Fruit fly (Drosophila melanogaster) whole organism, embryonic: ENCODE measurements around the gene Cdc14.
A peak's percentile ranks its signal among the peaks of the same experiment; 100 is the strongest.

Source experiments
- Atf-2 ChIP-seq: fragments of 200-800 bp; sonication (Bioruptor generic); optimal IDR thresholded peaks from 2 replicates; lab custom pipeline; 2016; ENCODE audit warnings: missing biosample characterization, missing genetic modification characterization
- Atf3 ChIP-seq: fragments of 200-800 bp; sonication (Bioruptor generic); optimal IDR thresholded peaks from 3 replicates; lab custom pipeline; 2016; ENCODE audit warnings: missing biosample characterization, missing genetic modification characterization
- Atf6 ChIP-seq: fragments of 200-800 bp; sonication (Bioruptor generic); IDR thresholded peaks from 2 replicates; pipeline ENCODE4 v1.3.6; 2022; ENCODE audit warnings: missing biosample characterization, missing genetic modification characterization
- CG10431 ChIP-seq: fragments of 200-800 bp; sonication (Bioruptor generic); optimal IDR thresholded peaks from 3 replicates; lab custom pipeline; 2018; ENCODE audit warnings: missing biosample characterization, mild to moderate bottlenecking, missing genetic modification characterization
- CG14441 ChIP-seq: fragments of 200-800 bp; sonication (Bioruptor generic); IDR thresholded peaks from 2 replicates; pipeline ENCODE4 v1.3.6; 2022; ENCODE audit warnings: missing biosample characterization, missing genetic modification characterization
- CG15011 ChIP-seq: fragments of 200-800 bp; sonication (Bioruptor generic); optimal IDR thresholded peaks from 3 replicates; lab custom pipeline; 2018; ENCODE audit warnings: missing biosample characterization, mild to moderate bottlenecking, missing genetic modification characterization
- CG15601 ChIP-seq: fragments of 200-800 bp; sonication (Bioruptor generic); optimal IDR thresholded peaks from 3 replicates; lab custom pipeline; 2019; ENCODE audit warnings: missing biosample characterization, mild to moderate bottlenecking, missing genetic modification characterization, moderate library complexity
- CG17568 ChIP-seq: fragments of 200-800 bp; sonication (Bioruptor generic); optimal IDR thresholded peaks from 2 replicates; lab custom pipeline; 2018; ENCODE audit warnings: missing biosample characterization, mild to moderate bottlenecking, missing genetic modification characterization, moderate library complexity
- CG1832 ChIP-seq: fragments of 200-800 bp; sonication (Bioruptor generic); optimal IDR thresholded peaks from 2 replicates; lab custom pipeline; 2017; ENCODE audit warnings: missing biosample characterization, mild to moderate bottlenecking, missing genetic modification characterization, inconsistent platforms
- CG2199 ChIP-seq: fragments of 200-800 bp; sonication (Bioruptor generic); IDR thresholded peaks from 3 replicates; pipeline ENCODE4 v1.3.6; 2022; ENCODE audit warnings: missing biosample characterization, missing genetic modification characterization
- CG2889 ChIP-seq: fragments of 200-800 bp; sonication (Bioruptor generic); IDR thresholded peaks from 3 replicates; pipeline ENCODE4 v1.3.6; 2022; ENCODE audit warnings: missing biosample characterization, missing genetic modification characterization
- CG32772 ChIP-seq: fragments of 200-800 bp; sonication (Bioruptor generic); IDR thresholded peaks from 2 replicates; pipeline ENCODE4 v1.3.6; 2022; ENCODE audit warnings: missing biosample characterization, missing genetic modification characterization
- CG34422 ChIP-seq: fragments of 200-800 bp; sonication (Bioruptor generic); IDR thresholded peaks from 3 replicates; pipeline ENCODE4 v1.3.6; 2022; ENCODE audit warnings: missing biosample characterization, missing genetic modification characterization
- CG3726 ChIP-seq: fragments of 200-800 bp; sonication (Bioruptor generic); IDR thresholded peaks from 3 replicates; pipeline ENCODE4, ENCODE4 v1.3.6; 2022; ENCODE audit warnings: missing biosample characterization, missing genetic modification characterization
- CG3995 ChIP-seq: fragments of 200-800 bp; sonication (Bioruptor generic); optimal IDR thresholded peaks from 3 replicates; lab custom pipeline; 2016; ENCODE audit warnings: missing biosample characterization, missing genetic modification characterization
- CG6175 ChIP-seq: fragments of 200-800 bp; sonication (Bioruptor generic); IDR thresholded peaks from 3 replicates; pipeline ENCODE4 v1.3.6; 2022; ENCODE audit warnings: missing biosample characterization, missing genetic modification characterization
- CG7271 ChIP-seq: fragments of 200-800 bp; sonication (Bioruptor generic); optimal IDR thresholded peaks from 2 replicates; lab custom pipeline; 2018; ENCODE audit warnings: missing biosample characterization, mild to moderate bottlenecking, missing genetic modification characterization, moderate library complexity
- CG7928 ChIP-seq: fragments of 200-800 bp; sonication (Bioruptor generic); optimal IDR thresholded peaks from 2 replicates; lab custom pipeline; 2017; ENCODE audit warnings: missing biosample characterization, mild to moderate bottlenecking, missing genetic modification characterization
- CG9609 ChIP-seq: fragments of 200-800 bp; sonication (Bioruptor generic); optimal IDR thresholded peaks from 3 replicates; lab custom pipeline; 2016; ENCODE audit warnings: missing biosample characterization, missing genetic modification characterization
- CTCF ChIP-seq: fragments of 200-800 bp; sonication (Bioruptor generic); optimal IDR thresholded peaks from 2 replicates; lab custom pipeline; 2017; ENCODE audit warnings: missing biosample characterization, mild to moderate bottlenecking, missing genetic modification characterization, moderate library complexity
- CoRest ChIP-seq: fragments of 200-800 bp; sonication (Bioruptor generic); optimal IDR thresholded peaks from 3 replicates; lab custom pipeline; 2018; ENCODE audit warnings: missing biosample characterization, mild to moderate bottlenecking, missing genetic modification characterization, moderate library complexity
- Deaf1 ChIP-seq: fragments of 200-800 bp; optimal IDR thresholded peaks from 3 replicates; lab custom pipeline; 2019; ENCODE audit warnings: missing biosample characterization, mild to moderate bottlenecking, missing genetic modification characterization, moderate library complexity
- Dip2 ChIP-seq: fragments of 200-800 bp; sonication (Bioruptor generic); IDR thresholded peaks from 2 replicates; pipeline ENCODE4 v1.3.6; 2022; ENCODE audit warnings: missing biosample characterization, missing genetic modification characterization
- Dll ChIP-seq: fragments of 200-800 bp; sonication (Bioruptor generic); IDR thresholded peaks from 4 replicates; pipeline ENCODE4 v1.3.6; 2022; ENCODE audit warnings: missing biosample characterization, missing genetic modification characterization; ENCODE audit not compliant: partially characterized antibody
- Drgx ChIP-seq: fragments of 200-800 bp; sonication (Bioruptor generic); IDR thresholded peaks from 2 replicates; pipeline ENCODE4 v1.3.6; 2022; ENCODE audit warnings: missing biosample characterization, missing genetic modification characterization
- Hmr ChIP-seq: fragments of 200-800 bp; sonication (Bioruptor generic); optimal IDR thresholded peaks from 3 replicates; lab custom pipeline; 2017; ENCODE audit warnings: mild to moderate bottlenecking, missing biosample characterization, missing genetic modification reagents, missing genetic modification characterization
- Lhr ChIP-seq: fragments of 200-800 bp; sonication (Bioruptor generic); optimal IDR thresholded peaks from 3 replicates; lab custom pipeline; 2017; ENCODE audit warnings: mild to moderate bottlenecking, missing biosample characterization, missing genetic modification reagents, missing genetic modification characterization
- Med ChIP-seq: fragments of 200-800 bp; sonication (Bioruptor generic); peaks from one replicate; lab custom pipeline; 2016; ENCODE audit warnings: missing biosample characterization, missing genetic modification characterization, mild to moderate bottlenecking, inconsistent platforms, moderate library complexity
- Meics ChIP-seq: fragments of 200-800 bp; sonication (Bioruptor generic); optimal IDR thresholded peaks from 2 replicates; lab custom pipeline; 2017; ENCODE audit warnings: missing biosample characterization, mild to moderate bottlenecking, missing genetic modification characterization
- Nf-YA ChIP-seq: fragments of 200-800 bp; sonication (Bioruptor generic); IDR thresholded peaks from 2 replicates; pipeline ENCODE4 v1.3.6; 2022; ENCODE audit warnings: missing biosample characterization, missing genetic modification characterization
- TFAM ChIP-seq: fragments of 200-800 bp; sonication (Bioruptor generic); optimal IDR thresholded peaks from 2 replicates; lab custom pipeline; 2017; ENCODE audit warnings: missing biosample characterization, missing genetic modification characterization, inconsistent platforms
- Taf1 ChIP-seq: fragments of 200-800 bp; sonication (Bioruptor generic); IDR thresholded peaks from 2 replicates; pipeline ENCODE4 v1.3.6; 2022; ENCODE audit warnings: missing biosample characterization, missing genetic modification characterization
- ara ChIP-seq: fragments of 200-800 bp; sonication (Bioruptor generic); IDR thresholded peaks from 2 replicates; pipeline ENCODE4 v1.3.6; 2022; ENCODE audit warnings: missing biosample characterization, missing genetic modification characterization
- br ChIP-seq: fragments of >200 bp; optimal IDR thresholded peaks from 2 replicates; lab custom pipeline; 2017
- cwo ChIP-seq: fragments of 200-800 bp; sonication (Bioruptor generic); optimal IDR thresholded peaks from 3 replicates; lab custom pipeline; 2017; ENCODE audit warnings: missing biosample characterization, missing genetic modification characterization, mild to moderate bottlenecking, moderate library complexity, missing genetic modification reagents
- dysf ChIP-seq: fragments of 200-800 bp; sonication (Bioruptor generic); IDR thresholded peaks from 3 replicates; pipeline ENCODE4 v1.3.6; 2022; ENCODE audit warnings: missing biosample characterization, missing genetic modification characterization
- ewg ChIP-seq: fragments of 200-800 bp; sonication (Bioruptor generic); optimal IDR thresholded peaks from 3 replicates; lab custom pipeline; 2017; ENCODE audit warnings: mild to moderate bottlenecking, missing biosample characterization, missing genetic modification reagents, missing genetic modification characterization
- exex ChIP-seq: fragments of 200-800 bp; sonication (Bioruptor generic); optimal IDR thresholded peaks from 4 replicates; lab custom pipeline; 2018; ENCODE audit warnings: missing biosample characterization, mild to moderate bottlenecking, missing genetic modification characterization, moderate library complexity
- fru ChIP-seq: fragments of >200 bp; optimal IDR thresholded peaks from 2 replicates; lab custom pipeline; 2017
- hb ChIP-seq: fragments of 200-800 bp; sonication (Bioruptor generic); IDR thresholded peaks from 3 replicates; pipeline ENCODE4 v1.3.6; 2022; ENCODE audit warnings: missing biosample characterization, missing genetic modification characterization; ENCODE audit not compliant: partially characterized antibody
- hkb ChIP-seq, 2 experiments: fragments of 200-800 bp in 1 of 2; fragments of >200 bp in 1 of 2; sonication (Bioruptor generic) in 1 of 2; IDR thresholded peaks in 1 of 2; optimal IDR thresholded peaks in 1 of 2; 2 replicates each; pipeline versions ENCODE4 v1.3.6 to Lab custom; 2017 to 2022; ENCODE audit warnings: missing biosample characterization in 1 of 2, missing genetic modification characterization in 1 of 2
- kay ChIP-seq: fragments of 200-800 bp; sonication (Bioruptor generic); optimal IDR thresholded peaks from 2 replicates; lab custom pipeline; 2016; ENCODE audit warnings: missing biosample characterization, missing genetic modification characterization
- lilli ChIP-seq: fragments of 200-800 bp; sonication (Bioruptor generic); optimal IDR thresholded peaks from 3 replicates; lab custom pipeline; 2016; ENCODE audit warnings: missing biosample characterization, missing genetic modification characterization
- p53 ChIP-seq: fragments of 200-800 bp; sonication (Bioruptor generic); optimal IDR thresholded peaks from 2 replicates; lab custom pipeline; 2016; ENCODE audit warnings: missing biosample characterization, missing genetic modification characterization
- prd ChIP-seq, 3 experiments: fragments of >200 bp in 2 of 3; fragments of 200-800 bp in 1 of 3; sonication (Bioruptor generic) in 1 of 3; optimal IDR thresholded peaks in 2 of 3; IDR thresholded peaks in 1 of 3; 2 replicates in 2 of 3; 3 replicates in 1 of 3; pipeline versions ENCODE4 v1.3.6 to Lab custom; 2017 to 2022; ENCODE audit warnings: missing biosample characterization in 1 of 3, missing genetic modification characterization in 1 of 3
- slbo ChIP-seq: fragments of 200-800 bp; sonication (Bioruptor generic); IDR thresholded peaks from 2 replicates; pipeline ENCODE4 v1.3.6; 2022; ENCODE audit warnings: missing biosample characterization, missing genetic modification characterization
- slou ChIP-seq: fragments of 200-800 bp; sonication (Bioruptor generic); optimal IDR thresholded peaks from 3 replicates; lab custom pipeline; 2016; ENCODE audit warnings: missing biosample characterization, missing genetic modification characterization
- sob ChIP-seq: fragments of 200-800 bp; sonication (Bioruptor generic); IDR thresholded peaks from 2 replicates; pipeline ENCODE4 v1.3.6; 2022; ENCODE audit warnings: missing biosample characterization, missing genetic modification characterization
- ssp ChIP-seq: fragments of 200-800 bp; sonication (Bioruptor generic); IDR thresholded peaks from 2 replicates; pipeline ENCODE4 v1.3.6; 2022; ENCODE audit warnings: missing biosample characterization, missing genetic modification characterization
- stwl ChIP-seq: fragments of 200-800 bp; sonication (Bioruptor generic); optimal IDR thresholded peaks from 3 replicates; lab custom pipeline; 2018; ENCODE audit warnings: missing biosample characterization, mild to moderate bottlenecking, missing genetic modification characterization, moderate library complexity
- twi ChIP-seq: fragments of 200-800 bp; optimal IDR thresholded peaks from 2 replicates; lab custom pipeline; 2019; ENCODE audit warnings: missing biosample characterization, mild to moderate bottlenecking, missing genetic modification characterization, moderate library complexity
- vfl ChIP-seq: fragments of 200-800 bp; sonication (Bioruptor generic); optimal IDR thresholded peaks from 2 replicates; lab custom pipeline; 2016; ENCODE audit warnings: missing biosample characterization, missing genetic modification characterization

Gene Cdc14

DNA sequence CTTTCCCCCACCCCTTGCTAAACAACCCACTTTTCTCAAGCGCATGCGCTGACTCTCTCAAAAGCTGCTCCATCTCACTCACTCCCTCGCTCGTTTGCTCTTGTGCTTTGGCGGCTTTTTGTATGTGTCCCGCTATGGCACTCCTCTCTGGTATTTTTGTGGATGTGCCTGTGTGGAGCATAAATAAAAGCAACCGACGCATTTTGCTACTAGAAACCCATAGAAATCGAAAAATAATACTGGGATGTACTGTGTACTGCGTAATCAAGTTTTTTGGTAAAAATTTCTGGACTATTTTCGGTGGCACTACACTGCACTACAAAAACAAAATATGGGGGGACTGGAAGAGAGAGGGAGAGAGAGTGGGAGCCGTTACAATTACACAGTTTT is 809 bp downstream of the Cdc14 start (continued):
- no peak for TF ChIP-seq Taf1 (GFP tag; lab: Robert Waterston, UW)
- TF ChIP-seq CG17568 (GFP tag; lab: Kevin White, UChicago), result peak; percentile 17
- TF ChIP-seq CG9609 (GFP tag; lab: Kevin White, UChicago), result no peak
- TF ChIP-seq CG15011 (GFP tag; lab: Kevin White, UChicago), result no peak
- no peak for TF ChIP-seq CG14441 (GFP tag; lab: Robert Waterston, UW)
- no peak for TF ChIP-seq fru
- no peak for TF ChIP-seq CG3995
- TF ChIP-seq prd (optimal IDR thresholded peaks at IDR 0.05; lab: Kevin White, UChicago), result no peak
- no peak for TF ChIP-seq prd (GFP tag; IDR thresholded peaks at IDR 0.05; lab: Robert Waterston, UW)
- no peak for TF ChIP-seq cwo (GFP tag; lab: Kevin White, UChicago)
- no peak for TF ChIP-seq CG32772 (GFP tag; lab: Robert Waterston, UW)
- TF ChIP-seq CG1832 (GFP tag; lab: Kevin White, UChicago), result peak; percentile 74
- no peak for TF ChIP-seq Lhr (GFP tag; lab: Kevin White, UChicago)
- TF ChIP-seq hb, result no peak
- no peak for TF ChIP-seq CG3726
- TF ChIP-seq p53 (GFP tag; lab: Kevin White, UChicago), result no peak
- peak; percentile 91 for TF ChIP-seq Med
- TF ChIP-seq Nf-YA (GFP tag; lab: Robert Waterston, UW), result no peak
- TF ChIP-seq CG34422 (GFP tag; lab: Robert Waterston, UW), result peak; percentile 77; the same call in 1 of the 3 replicates
- TF ChIP-seq Hmr, result peak; percentile 57
- peak; percentile 29; the same call in 1 of the 3 replicates for TF ChIP-seq CG2889
- no peak for TF ChIP-seq CG10431 (GFP tag; lab: Kevin White, UChicago)
- no peak; the same call in 1 of the 2 replicates for TF ChIP-seq Drgx (GFP tag; lab: Robert Waterston, UW)
- no peak for TF ChIP-seq Dip2 (GFP tag; lab: Robert Waterston, UW)
- no peak for TF ChIP-seq hkb (optimal IDR thresholded peaks at IDR 0.05; lab: Kevin White, UChicago)
- no peak for TF ChIP-seq hkb (GFP tag; IDR thresholded peaks at IDR 0.05; lab: Robert Waterston, UW)
- no peak for TF ChIP-seq CG15601
- TF ChIP-seq slou, result no peak
- TF ChIP-seq CG6175 (GFP tag; lab: Robert Waterston, UW), result no peak
- peak; percentile 2 for TF ChIP-seq CoRest (tag; lab: Kevin White, UChicago)
- TF ChIP-seq CG7928, result no peak
- peak; percentile 88; the same call in 2 of the 3 replicates for TF ChIP-seq CG2199 (GFP tag; lab: Robert Waterston, UW)
- no peak for TF ChIP-seq ara (GFP tag; lab: Robert Waterston, UW)
- 0 out of 2 replicates have a peak, but pooled peaks have one; percentile 25 for TF ChIP-seq sob (GFP tag; lab: Robert Waterston, UW)
- TF ChIP-seq Atf-2, result no peak
- no peak for TF ChIP-seq CG7271 (tag; lab: Kevin White, UChicago)
- TF ChIP-seq Dll (GFP tag; lab: Robert Waterston, UW), result peak; percentile 34; the same call in 1 of the 4 replicates
- TF ChIP-seq slbo (GFP tag; lab: Robert Waterston, UW), result 0 out of 2 replicates have a peak, but pooled peaks have one; percentile 10
- no peak; the same call in 2 of the 3 replicates for TF ChIP-seq dysf
- TF ChIP-seq stwl, result no peak
- TF ChIP-seq exex (tag; lab: Kevin White, UChicago), result no peak
- TF ChIP-seq br (lab: Kevin White, UChicago), result no peak
- TF ChIP-seq Atf3 (GFP tag; lab: Kevin White, UChicago), result no peak
- TF ChIP-seq kay (GFP tag; lab: Kevin White, UChicago), result peak; percentile 14
- TF ChIP-seq CTCF, result no peak
- no peak for TF ChIP-seq TFAM
- peak; percentile 25 for TF ChIP-seq Meics (GFP tag; lab: Kevin White, UChicago)
- peak; percentile 58; the same call in 1 of the 2 replicates for TF ChIP-seq Atf6 (GFP tag; lab: Robert Waterston, UW)
- TF ChIP-seq ewg (GFP tag; lab: Kevin White, UChicago), result peak; percentile 97
- no peak for TF ChIP-seq vfl (GFP tag; lab: Kevin White, UChicago)
- no peak for TF ChIP-seq twi
- TF ChIP-seq lilli (GFP tag; lab: Kevin White, UChicago), result no peak
- TF ChIP-seq Deaf1 (tag; lab: Kevin White, UChicago), result peak; percentile 18
- no peak for TF ChIP-seq ssp
